Worm (Caenorhabditis elegans): ENCODE data around the gene cutl-1.

- TF ChIP-seq nhr-237 (tag; optimal IDR thresholded peaks at IDR 0.05) (no peak), jun-1 (tag; optimal IDR thresholded peaks at IDR 0.05) (no peak), R02D3.7 (tag; optimal IDR thresholded peaks at IDR 0.05) (no peak), daf-12 (tag; optimal IDR thresholded peaks at IDR 0.05) (no peak), elt-3 (tag; optimal IDR thresholded peaks at IDR 0.05) (no peak), nhr-76 (tag; optimal IDR thresholded peaks at IDR 0.05) (no peak), egl-27 (tag; optimal IDR thresholded peaks at IDR 0.05) (no peak), nhr-77 (tag; optimal IDR thresholded peaks at IDR 0.05) (no peak), elt-2 (tag; optimal IDR thresholded peaks at IDR 0.05) (no peak), fkh-10 (GFP tag; optimal IDR thresholded peaks at IDR 0.05) (no peak), mdl-1 (tag; optimal IDR thresholded peaks at IDR 0.05) (no peak), fos-1 (tag; optimal IDR thresholded peaks at IDR 0.05) (no peak), zag-1 (tag; optimal IDR thresholded peaks at IDR 0.05) (no peak)
Measured at ce11 chrV:13402524-13402923, 3.4 kb downstream of the cutl-1 start.

Data from whole organism, L3 larva.